Worm (Caenorhabditis elegans) whole organism, young adult: ENCODE results near the gene B0252.5.

ENCODE experiments used
- D2030.7 ChIP-seq: fragments of 200-800 bp; sonication (Bioruptor generic); IDR thresholded peaks from 2 replicates; pipeline ENCODE4 v1.3.6; 2022; ENCODE audit warnings: missing genetic modification reagents, missing genetic modification characterization, missing compliant biosample characterization
- F33H1.4 ChIP-seq: fragments of 200-800 bp; sonication (Bioruptor generic); IDR thresholded peaks from 2 replicates; pipeline ENCODE4 v1.3.6; 2022; ENCODE audit warnings: missing genetic modification reagents, missing genetic modification characterization, missing compliant biosample characterization
- F52B5.7 ChIP-seq: sonication (generic microtip); optimal IDR thresholded peaks from 2 replicates; lab custom pipeline; 2016; ENCODE audit warnings: mild to moderate bottlenecking, missing genetic modification characterization, missing compliant biosample characterization
- F55B11.4 ChIP-seq: sonication (generic microtip); optimal IDR thresholded peaks from 2 replicates; lab custom pipeline; 2016; ENCODE audit warnings: missing compliant biosample characterization, missing genetic modification characterization, borderline replicate concordance; ENCODE audit not compliant: insufficient read depth
- T07F8.4 ChIP-seq: sonication (generic microtip); optimal IDR thresholded peaks from 2 replicates; lab custom pipeline; 2016; ENCODE audit warnings: mild to moderate bottlenecking, missing genetic modification characterization, moderate library complexity, missing compliant biosample characterization
- Y79H2A.3 ChIP-seq: fragments of 200-800 bp; sonication (Bioruptor generic); conservative IDR thresholded peaks from 2 replicates; pipeline ENCODE4 v1.3.6; 2022; ENCODE audit warnings: missing genetic modification reagents, missing genetic modification characterization, missing compliant biosample characterization
- ZK185.1 ChIP-seq: sonication (generic microtip); optimal IDR thresholded peaks from 2 replicates; lab custom pipeline; 2016; ENCODE audit warnings: mild to moderate bottlenecking, missing genetic modification characterization, missing compliant biosample characterization; ENCODE audit not compliant: poor library complexity, severe bottlenecking
- atf-7 ChIP-seq: sonication (generic microtip); optimal IDR thresholded peaks from 2 replicates; lab custom pipeline; 2017; ENCODE audit warnings: mild to moderate bottlenecking, missing genetic modification characterization, missing compliant biosample characterization
- ccch-3 ChIP-seq: fragments of 200-800 bp; sonication (Bioruptor generic); optimal IDR thresholded peaks from 2 replicates; lab custom pipeline; 2018; ENCODE audit warnings: mild to moderate bottlenecking, missing genetic modification characterization, missing compliant biosample characterization
- ceh-58 ChIP-seq: fragments of 200-800 bp; sonication (Bioruptor generic); IDR thresholded peaks from 2 replicates; pipeline ENCODE4 v1.3.6; 2022; ENCODE audit warnings: missing genetic modification characterization, missing compliant biosample characterization
- chd-7 ChIP-seq: sonication (generic microtip); optimal IDR thresholded peaks from 2 replicates; lab custom pipeline; 2016; ENCODE audit warnings: mild to moderate bottlenecking, missing genetic modification characterization, moderate library complexity, missing compliant biosample characterization
- die-1 ChIP-seq: sonication (generic microtip); optimal IDR thresholded peaks from 2 replicates; lab custom pipeline; 2016; ENCODE audit warnings: missing genotype, mild to moderate bottlenecking, missing genetic modification characterization, missing compliant biosample characterization
- dpl-1 ChIP-seq: fragments of 150-350 bp; optimal IDR thresholded peaks from 2 replicates; lab custom pipeline; 2014; ENCODE audit warnings: missing biosample characterization, missing genetic modification reagents, missing genetic modification characterization
- egl-18 ChIP-seq: fragments of 200-800 bp; sonication (Bioruptor generic); IDR thresholded peaks from 2 replicates; pipeline ENCODE4 v1.3.6; 2022; ENCODE audit warnings: missing genetic modification reagents, missing genetic modification characterization, missing compliant biosample characterization
- hmg-20 ChIP-seq: fragments of 200-800 bp; sonication (Bioruptor generic); IDR thresholded peaks from 2 replicates; pipeline ENCODE4 v1.3.6; 2022; ENCODE audit warnings: missing genetic modification reagents, missing genetic modification characterization, missing compliant biosample characterization
- lag-1 ChIP-seq: fragments of 200-800 bp; sonication (Bioruptor generic); IDR thresholded peaks from 2 replicates; pipeline ENCODE4 v1.3.6; 2022; ENCODE audit warnings: missing genetic modification reagents, missing genetic modification characterization, missing compliant biosample characterization
- lsy-27 ChIP-seq: sonication (generic microtip); optimal IDR thresholded peaks from 2 replicates; lab custom pipeline; 2017; ENCODE audit warnings: missing genetic modification characterization, mild to moderate bottlenecking, missing compliant biosample characterization, antibody characterized with exemption, missing genotype, borderline replicate concordance; ENCODE audit not compliant: insufficient read depth
- madf-3 ChIP-seq: fragments of 200-800 bp; sonication (Bioruptor generic); IDR thresholded peaks from 2 replicates; pipeline ENCODE4 v1.3.6; 2022; ENCODE audit warnings: missing genetic modification reagents, missing genetic modification characterization, missing compliant biosample characterization
- madf-8 ChIP-seq: fragments of 200-800 bp; sonication (Bioruptor generic); conservative IDR thresholded peaks from 2 replicates; pipeline ENCODE4 v1.3.6; 2022; ENCODE audit warnings: missing genetic modification reagents, missing genetic modification characterization, missing compliant biosample characterization
- mel-28 ChIP-seq: sonication (generic microtip); optimal IDR thresholded peaks from 2 replicates; lab custom pipeline; 2016; ENCODE audit warnings: borderline replicate concordance, mild to moderate bottlenecking, missing genetic modification characterization, missing compliant biosample characterization
- nhr-27 ChIP-seq: fragments of 200-800 bp; sonication (Bioruptor generic); optimal IDR thresholded peaks from 2 replicates; lab custom pipeline; 2018; ENCODE audit warnings: mild to moderate bottlenecking, missing genetic modification characterization, moderate library complexity, missing compliant biosample characterization
- nhr-80 ChIP-seq: sonication (generic microtip); optimal IDR thresholded peaks from 2 replicates; lab custom pipeline; 2016; ENCODE audit warnings: missing genetic modification characterization, missing compliant biosample characterization
- rcor-1 ChIP-seq: fragments of 200-800 bp; sonication (Bioruptor generic); IDR thresholded peaks from 2 replicates; pipeline ENCODE4 v1.3.6; 2022; ENCODE audit warnings: missing genetic modification reagents, missing genetic modification characterization, missing compliant biosample characterization
- sea-2 ChIP-seq: fragments of 200-800 bp; sonication (Bioruptor generic); IDR thresholded peaks from 2 replicates; pipeline ENCODE4 v1.3.6; 2022; ENCODE audit warnings: missing genetic modification characterization, missing compliant biosample characterization
- snpc-3.4 ChIP-seq: sonication (generic microtip); optimal IDR thresholded peaks from 2 replicates; lab custom pipeline; 2017; ENCODE audit warnings: missing genetic modification characterization, mild to moderate bottlenecking, missing compliant biosample characterization, antibody characterized with exemption, moderate library complexity, missing genotype, missing genetic modification reagents
- sptf-2 ChIP-seq: fragments of 200-800 bp; sonication (Bioruptor generic); optimal IDR thresholded peaks from 2 replicates; lab custom pipeline; 2018; ENCODE audit warnings: mild to moderate bottlenecking, missing genetic modification characterization, missing compliant biosample characterization
- unc-62 ChIP-seq: fragments of 150-350 bp; optimal IDR thresholded peaks from 2 replicates; lab custom pipeline; 2014; ENCODE audit warnings: missing biosample characterization, missing genetic modification reagents, missing genetic modification characterization

The B0252.5 gene

DNA sequence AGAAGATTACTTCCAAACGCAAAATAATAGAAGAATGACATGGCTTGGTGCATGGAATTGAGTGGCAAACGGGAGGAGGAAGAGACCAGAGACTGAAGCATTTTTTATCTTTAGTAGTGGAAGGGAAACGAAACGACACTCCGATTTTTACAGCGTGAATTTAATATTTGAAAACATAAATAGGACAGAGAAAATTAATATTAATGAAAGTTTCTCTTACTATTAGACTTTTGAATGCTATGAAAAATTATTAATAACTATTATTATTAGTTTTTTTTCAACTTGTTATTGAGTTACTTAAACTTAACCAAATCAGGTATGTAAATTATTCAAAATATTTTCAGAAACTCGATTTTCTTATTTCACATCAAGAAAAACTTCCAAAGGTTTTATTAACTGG lies 38.6 kb downstream of the B0252.5 start, which contains the start of gene C44B7.7:
C44B7.7 (minus strand) TSS at position 101 of the 400 bp plus-strand sequence.
- TF ChIP-seq nhr-80 (tag; lab: Kevin White, UChicago), result peak; percentile 5
- no peak for TF ChIP-seq mel-28 (tag; lab: Kevin White, UChicago)
- no peak for TF ChIP-seq rcor-1 (GFP tag; lab: Robert Waterston, UW)

DNA sequence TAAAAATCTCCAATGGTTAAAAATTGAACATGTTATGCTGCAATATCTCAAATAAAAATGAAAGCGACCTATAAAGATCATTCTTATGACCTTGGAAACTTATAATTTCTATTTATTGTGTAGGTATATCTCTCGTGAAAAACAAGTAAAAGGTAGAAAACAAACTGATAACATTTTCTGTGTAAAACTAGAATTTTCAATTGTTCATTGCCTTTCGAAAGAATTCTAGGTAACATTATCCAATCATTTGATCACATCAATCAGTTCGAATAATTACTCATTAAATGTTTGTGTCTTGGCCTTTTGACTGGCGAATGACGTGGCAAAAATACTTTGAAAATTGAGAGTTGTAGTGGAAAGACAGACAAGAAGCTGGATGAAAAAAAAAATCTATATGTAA lies 40.8 kb downstream of the B0252.5 start:
- TF ChIP-seq sptf-2 (GFP tag; lab: Kevin White, UChicago), result no peak
- no peak for TF ChIP-seq Y79H2A.3 (GFP tag; lab: Robert Waterston, UW)
- no peak for TF ChIP-seq unc-62
- no peak for TF ChIP-seq chd-7
- TF ChIP-seq nhr-80 (tag; lab: Kevin White, UChicago), result no peak
- TF ChIP-seq madf-8 (GFP tag; lab: Robert Waterston, UW), result no peak
- no peak for TF ChIP-seq lsy-27 (tag; lab: Kevin White, UChicago)

DNA sequence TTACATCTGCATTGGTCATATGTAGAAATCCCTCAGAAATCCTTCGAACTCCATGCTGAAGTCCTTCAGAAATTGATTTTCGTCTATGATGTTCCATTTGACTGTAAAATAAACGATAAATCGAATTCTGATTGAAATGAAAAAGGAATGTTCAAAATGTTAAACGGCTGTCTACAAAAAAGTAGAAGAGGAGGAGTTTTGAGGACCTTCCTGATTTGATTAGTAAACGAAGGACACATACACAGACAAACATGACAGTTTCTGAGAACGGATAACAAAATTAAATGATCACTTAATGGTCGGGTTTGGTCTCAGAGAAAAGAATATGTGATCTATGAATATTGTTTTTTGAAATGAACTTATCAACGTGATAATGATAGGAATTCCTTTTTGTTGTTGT lies 41.7 kb downstream of the B0252.5 start, which contains the start of gene slc-36.5:
slc-36.5 (minus strand) TSS at position 101 of the 400 bp plus-strand sequence.
- no peak for TF ChIP-seq F33H1.4 (GFP tag; lab: Robert Waterston, UW)
- TF ChIP-seq hmg-20 (GFP tag; lab: Robert Waterston, UW), result no peak
- no peak for TF ChIP-seq die-1 (tag; lab: Kevin White, UChicago)
- TF ChIP-seq madf-3 (GFP tag; lab: Robert Waterston, UW), result no peak

DNA sequence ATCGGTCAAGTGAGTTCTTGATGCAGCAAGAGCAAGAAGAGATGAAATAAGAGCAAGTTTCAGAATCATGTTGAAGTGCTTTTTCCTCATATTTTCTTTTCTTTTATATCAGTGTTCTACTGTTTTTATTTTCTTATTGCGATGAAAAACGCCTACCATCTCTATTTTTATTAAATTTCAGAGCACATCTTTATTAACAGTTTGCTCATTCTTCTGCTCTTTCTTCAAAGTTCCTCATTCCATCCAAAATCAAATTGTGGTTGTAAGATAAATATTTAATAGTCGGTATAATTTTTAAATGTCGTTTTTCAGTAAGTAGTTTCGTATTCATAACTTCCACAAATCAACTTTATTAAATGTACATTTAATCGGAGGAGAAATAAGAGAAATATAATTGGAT lies 46.2 kb downstream of the B0252.5 start, which contains the start of gene C44B7.5:
C44B7.5 (minus strand) TSS at position 101 of the 400 bp plus-strand sequence.
- TF ChIP-seq egl-18 (GFP tag; lab: Robert Waterston, UW) (no peak), die-1 (tag; lab: Kevin White, UChicago) (no peak), snpc-3.4 (tag; lab: Kevin White, UChicago) (no peak), atf-7 (no peak), ccch-3 (no peak), ceh-58 (GFP tag; lab: Robert Waterston, UW) (no peak)

DNA sequence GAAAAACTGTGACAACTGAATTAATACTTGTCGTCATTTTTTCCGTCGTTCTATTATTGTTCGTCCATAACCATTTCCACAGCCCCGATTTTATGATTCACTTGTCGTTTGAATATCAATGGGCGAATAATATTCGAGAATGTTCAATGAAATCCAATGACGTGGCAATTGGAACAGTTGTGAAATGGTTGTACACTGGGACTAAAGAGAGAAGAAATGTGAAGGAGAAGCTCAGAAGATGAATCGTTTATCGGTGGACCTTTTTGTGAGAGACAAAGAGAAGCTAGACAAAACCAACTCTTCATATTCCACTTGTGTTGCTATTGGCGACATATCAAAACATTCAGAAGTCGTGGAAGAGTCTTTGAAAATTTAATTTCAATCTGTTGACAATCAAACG lies 47.9 kb downstream of the B0252.5 start, which contains the start of gene clhm-1:
clhm-1 (minus strand) TSS at position 207 of the 400 bp plus-strand sequence.
- TF ChIP-seq madf-8 (GFP tag; lab: Robert Waterston, UW) (no peak), dpl-1 (no peak), sptf-2 (GFP tag; lab: Kevin White, UChicago) (no peak), nhr-27 (tag; lab: Kevin White, UChicago) (no peak), F52B5.7 (tag; lab: Kevin White, UChicago) (no peak), D2030.7 (GFP tag; lab: Robert Waterston, UW) (no peak), ZK185.1 (tag; lab: Kevin White, UChicago) (no peak), F55B11.4 (tag; lab: Kevin White, UChicago) (no peak), sea-2 (GFP tag; lab: Robert Waterston, UW) (no peak), lag-1 (no peak), T07F8.4 (tag; lab: Kevin White, UChicago) (no peak)
